Fruit fly (Drosophila melanogaster) whole organism, embryonic: ENCODE data around the gene PAN3.

Source experiments
- C15 ChIP-seq: fragments of 200-800 bp; sonication (Bioruptor generic); IDR thresholded peaks from 3 replicates; pipeline ENCODE4 v1.3.6; 2022; ENCODE audit warnings: missing biosample characterization, missing genetic modification characterization
- CG10267 ChIP-seq: fragments of 200-800 bp; sonication (Bioruptor generic); optimal IDR thresholded peaks from 2 replicates; lab custom pipeline; 2018; ENCODE audit warnings: missing biosample characterization, mild to moderate bottlenecking, missing genetic modification characterization, moderate library complexity
- CG10462 ChIP-seq: fragments of 200-800 bp; sonication (Bioruptor generic); optimal IDR thresholded peaks from 2 replicates; lab custom pipeline; 2016; ENCODE audit warnings: missing biosample characterization, missing genetic modification characterization
- CG11723 ChIP-seq: fragments of 200-800 bp; sonication (Bioruptor generic); optimal IDR thresholded peaks from 2 replicates; lab custom pipeline; 2017; ENCODE audit warnings: missing biosample characterization, mild to moderate bottlenecking, missing genetic modification characterization
- CG12219 ChIP-seq: fragments of 200-800 bp; sonication (Bioruptor generic); optimal IDR thresholded peaks from 3 replicates; lab custom pipeline; 2018; ENCODE audit warnings: missing biosample characterization, mild to moderate bottlenecking, missing genetic modification characterization
- CG13123 ChIP-seq: fragments of 200-800 bp; sonication (Bioruptor generic); optimal IDR thresholded peaks from 2 replicates; lab custom pipeline; 2016; ENCODE audit warnings: missing biosample characterization, missing genetic modification characterization
- CG13287 ChIP-seq: fragments of 200-800 bp; sonication (Bioruptor generic); IDR thresholded peaks from 2 replicates; pipeline ENCODE4 v1.3.6; 2022; ENCODE audit warnings: missing biosample characterization, missing genetic modification characterization; ENCODE audit not compliant: partially characterized antibody
- CG17912 ChIP-seq: fragments of 200-800 bp; sonication (Bioruptor generic); optimal IDR thresholded peaks from 2 replicates; lab custom pipeline; 2018; ENCODE audit warnings: missing biosample characterization, mild to moderate bottlenecking, missing genetic modification characterization
- CG18764 ChIP-seq: fragments of 200-800 bp; sonication (Bioruptor generic); optimal IDR thresholded peaks from 3 replicates; lab custom pipeline; 2016; ENCODE audit warnings: missing biosample characterization, missing genetic modification characterization
- CG2120 ChIP-seq: fragments of 200-800 bp; sonication (Bioruptor generic); optimal IDR thresholded peaks from 3 replicates; lab custom pipeline; 2016; ENCODE audit warnings: missing biosample characterization, missing genetic modification characterization
- CG2712 ChIP-seq: fragments of 200-800 bp; optimal IDR thresholded peaks from 3 replicates; lab custom pipeline; 2019; ENCODE audit warnings: missing biosample characterization, mild to moderate bottlenecking, missing genetic modification characterization, moderate library complexity
- CG32767 ChIP-seq: fragments of 200-800 bp; sonication (Bioruptor generic); IDR thresholded peaks from 2 replicates; pipeline ENCODE4 v1.3.6; 2022; ENCODE audit warnings: missing biosample characterization, missing genetic modification characterization
- CG4424 ChIP-seq: fragments of 200-800 bp; sonication (Bioruptor generic); optimal IDR thresholded peaks from 3 replicates; lab custom pipeline; 2016; ENCODE audit warnings: missing biosample characterization, missing genetic modification characterization
- CG4707 ChIP-seq: fragments of 200-800 bp; sonication (Bioruptor generic); optimal IDR thresholded peaks from 2 replicates; lab custom pipeline; 2018; ENCODE audit warnings: missing biosample characterization, mild to moderate bottlenecking, missing genetic modification characterization, moderate library complexity
- CG4730 ChIP-seq: fragments of 200-800 bp; sonication (Bioruptor generic); IDR thresholded peaks from 2 replicates; pipeline ENCODE4 v1.3.6; 2022; ENCODE audit warnings: missing biosample characterization, missing genetic modification characterization
- CG5953 ChIP-seq: fragments of 200-800 bp; sonication (Bioruptor generic); IDR thresholded peaks from 2 replicates; pipeline ENCODE4 v1.3.6; 2022; ENCODE audit warnings: missing biosample characterization, missing genetic modification characterization
- CG6689 ChIP-seq: fragments of 200-800 bp; sonication (Bioruptor generic); IDR thresholded peaks from 2 replicates; pipeline ENCODE4 v1.3.6; 2022; ENCODE audit warnings: missing biosample characterization, missing genetic modification characterization
- CG6854 ChIP-seq: fragments of 200-800 bp; sonication (Bioruptor generic); optimal IDR thresholded peaks from 3 replicates; lab custom pipeline; 2017; ENCODE audit warnings: missing biosample characterization, mild to moderate bottlenecking, missing genetic modification characterization
- CG7372 ChIP-seq: fragments of 200-800 bp; sonication (Bioruptor generic); IDR thresholded peaks from 2 replicates; pipeline ENCODE4 v1.3.6; 2022; ENCODE audit warnings: missing biosample characterization, missing genetic modification characterization
- CG7786 ChIP-seq: fragments of 200-800 bp; sonication (Bioruptor generic); optimal IDR thresholded peaks from 2 replicates; lab custom pipeline; 2016; ENCODE audit warnings: missing biosample characterization, missing genetic modification characterization
- CG7963 ChIP-seq: fragments of 200-800 bp; sonication (Bioruptor generic); IDR thresholded peaks from 3 replicates; pipeline ENCODE4 v1.3.6; 2022; ENCODE audit warnings: missing biosample characterization, missing genetic modification characterization; ENCODE audit not compliant: partially characterized antibody
- CG7987 ChIP-seq: fragments of 200-800 bp; sonication (Bioruptor generic); optimal IDR thresholded peaks from 2 replicates; lab custom pipeline; 2018; ENCODE audit warnings: missing biosample characterization, mild to moderate bottlenecking, missing genetic modification characterization, moderate library complexity
- CG9215 ChIP-seq: fragments of 200-800 bp; sonication (Bioruptor generic); IDR thresholded peaks from 2 replicates; pipeline ENCODE4 v1.3.6; 2022; ENCODE audit warnings: missing biosample characterization, missing genetic modification characterization
- Dll ChIP-seq: fragments of 200-800 bp; sonication (Bioruptor generic); IDR thresholded peaks from 4 replicates; pipeline ENCODE4 v1.3.6; 2022; ENCODE audit warnings: missing biosample characterization, missing genetic modification characterization; ENCODE audit not compliant: partially characterized antibody
- Eip74EF ChIP-seq, 2 experiments: fragments of 200-800 bp in 1 of 2; fragments of >200 bp in 1 of 2; sonication (Bioruptor generic) in 1 of 2; optimal IDR thresholded peaks; 2 replicates each; lab custom pipeline; 2017 to 2019; ENCODE audit warnings: missing biosample characterization in 2 of 2, missing genetic modification characterization in 2 of 2, mild to moderate bottlenecking in 1 of 2, moderate library complexity in 1 of 2
- Elba2 ChIP-seq: fragments of 200-800 bp; sonication (Bioruptor generic); optimal IDR thresholded peaks from 3 replicates; lab custom pipeline; 2016; ENCODE audit warnings: missing biosample characterization, missing genetic modification characterization
- Ets97D ChIP-seq: fragments of 200-800 bp; sonication (Bioruptor generic); optimal IDR thresholded peaks from 3 replicates; lab custom pipeline; 2016; ENCODE audit warnings: missing biosample characterization, missing genetic modification characterization
- Gug ChIP-seq: fragments of 200-800 bp; sonication (Bioruptor generic); IDR thresholded peaks from 4 replicates; pipeline ENCODE4 v1.3.6; 2022; ENCODE audit warnings: missing biosample characterization, missing genetic modification characterization
- H2.0 ChIP-seq: fragments of 200-800 bp; sonication (Bioruptor generic); IDR thresholded peaks from 2 replicates; pipeline ENCODE4 v1.3.6; 2022; ENCODE audit warnings: missing biosample characterization, missing genetic modification characterization
- Mad ChIP-seq: fragments of 200-800 bp; sonication (Bioruptor generic); optimal IDR thresholded peaks from 2 replicates; lab custom pipeline; 2016; ENCODE audit warnings: missing biosample characterization, missing genetic modification characterization
- Meics ChIP-seq: fragments of 200-800 bp; sonication (Bioruptor generic); optimal IDR thresholded peaks from 2 replicates; lab custom pipeline; 2017; ENCODE audit warnings: missing biosample characterization, mild to moderate bottlenecking, missing genetic modification characterization
- Nf-YB ChIP-seq: fragments of 200-800 bp; sonication (Bioruptor generic); optimal IDR thresholded peaks from 3 replicates; lab custom pipeline; 2019; ENCODE audit warnings: missing biosample characterization, mild to moderate bottlenecking, missing genetic modification characterization, moderate library complexity
- Rfx ChIP-seq: fragments of 200-800 bp; sonication (Bioruptor generic); IDR thresholded peaks from 2 replicates; pipeline ENCODE4 v1.3.6; 2022; ENCODE audit warnings: missing biosample characterization, missing genetic modification characterization
- Side ChIP-seq: fragments of 200-800 bp; sonication (Bioruptor generic); optimal IDR thresholded peaks from 2 replicates; lab custom pipeline; 2016; ENCODE audit warnings: missing biosample characterization, missing genetic modification characterization
- dm ChIP-seq: fragments of 200-800 bp; sonication (Bioruptor generic); optimal IDR thresholded peaks from 3 replicates; lab custom pipeline; 2016; ENCODE audit warnings: missing biosample characterization, missing genetic modification characterization
- ewg ChIP-seq: fragments of 200-800 bp; sonication (Bioruptor generic); optimal IDR thresholded peaks from 3 replicates; lab custom pipeline; 2017; ENCODE audit warnings: mild to moderate bottlenecking, missing biosample characterization, missing genetic modification reagents, missing genetic modification characterization
- eyg ChIP-seq: fragments of 200-800 bp; sonication (Bioruptor generic); optimal IDR thresholded peaks from 3 replicates; lab custom pipeline; 2016; ENCODE audit warnings: missing biosample characterization, missing genetic modification characterization
- gce ChIP-seq: fragments of 200-800 bp; sonication (Bioruptor generic); IDR thresholded peaks from 3 replicates; pipeline ENCODE4 v1.3.6; 2022; ENCODE audit warnings: missing biosample characterization, missing genetic modification characterization
- gro ChIP-seq: fragments of 200-800 bp; sonication (Bioruptor generic); optimal IDR thresholded peaks from 2 replicates; lab custom pipeline; 2016; ENCODE audit warnings: missing biosample characterization, missing genetic modification characterization
- jigr1 ChIP-seq: fragments of 200-800 bp; sonication (Bioruptor generic); IDR thresholded peaks from 3 replicates; pipeline ENCODE4 v1.3.6; 2022; ENCODE audit warnings: missing biosample characterization, missing genetic modification characterization
- jing ChIP-seq: fragments of 200-800 bp; sonication (Bioruptor generic); optimal IDR thresholded peaks from 2 replicates; lab custom pipeline; 2018; ENCODE audit warnings: missing biosample characterization, mild to moderate bottlenecking, missing genetic modification characterization
- ken ChIP-seq: fragments of 200-800 bp; sonication (Bioruptor generic); IDR thresholded peaks from 3 replicates; pipeline ENCODE4 v1.3.6; 2022; ENCODE audit warnings: missing biosample characterization, missing genetic modification characterization
- luna ChIP-seq: fragments of 200-800 bp; sonication (Bioruptor generic); optimal IDR thresholded peaks from 2 replicates; lab custom pipeline; 2016; ENCODE audit warnings: missing biosample characterization, missing genetic modification characterization
- mirr ChIP-seq: fragments of 200-800 bp; sonication (Bioruptor generic); optimal IDR thresholded peaks from 3 replicates; lab custom pipeline; 2018; ENCODE audit warnings: missing biosample characterization, mild to moderate bottlenecking, missing genetic modification characterization
- mld ChIP-seq: fragments of 200-800 bp; sonication (Bioruptor generic); IDR thresholded peaks from 3 replicates; pipeline ENCODE4 v1.3.6; 2022; ENCODE audit warnings: missing biosample characterization, missing genetic modification characterization; ENCODE audit not compliant: partially characterized antibody
- nau ChIP-seq: fragments of 200-800 bp; sonication (Bioruptor generic); optimal IDR thresholded peaks from 3 replicates; lab custom pipeline; 2017; ENCODE audit warnings: missing biosample characterization, mild to moderate bottlenecking, missing genetic modification characterization, missing genetic modification reagents
- otp ChIP-seq: fragments of 200-800 bp; sonication (Bioruptor generic); IDR thresholded peaks from 3 replicates; pipeline ENCODE4, ENCODE4 v1.3.6; 2022; ENCODE audit warnings: missing biosample characterization, missing genetic modification characterization
- sisA ChIP-seq: fragments of 200-800 bp; sonication (Bioruptor generic); IDR thresholded peaks from 2 replicates; pipeline ENCODE4 v1.3.6; 2022; ENCODE audit warnings: missing biosample characterization, missing genetic modification characterization
- vnd ChIP-seq: fragments of 200-800 bp; sonication (Bioruptor generic); IDR thresholded peaks from 3 replicates; pipeline ENCODE4 v1.3.6; 2022; ENCODE audit warnings: missing biosample characterization, missing genetic modification characterization; ENCODE audit not compliant: partially characterized antibody

PAN3 gene

DNA sequence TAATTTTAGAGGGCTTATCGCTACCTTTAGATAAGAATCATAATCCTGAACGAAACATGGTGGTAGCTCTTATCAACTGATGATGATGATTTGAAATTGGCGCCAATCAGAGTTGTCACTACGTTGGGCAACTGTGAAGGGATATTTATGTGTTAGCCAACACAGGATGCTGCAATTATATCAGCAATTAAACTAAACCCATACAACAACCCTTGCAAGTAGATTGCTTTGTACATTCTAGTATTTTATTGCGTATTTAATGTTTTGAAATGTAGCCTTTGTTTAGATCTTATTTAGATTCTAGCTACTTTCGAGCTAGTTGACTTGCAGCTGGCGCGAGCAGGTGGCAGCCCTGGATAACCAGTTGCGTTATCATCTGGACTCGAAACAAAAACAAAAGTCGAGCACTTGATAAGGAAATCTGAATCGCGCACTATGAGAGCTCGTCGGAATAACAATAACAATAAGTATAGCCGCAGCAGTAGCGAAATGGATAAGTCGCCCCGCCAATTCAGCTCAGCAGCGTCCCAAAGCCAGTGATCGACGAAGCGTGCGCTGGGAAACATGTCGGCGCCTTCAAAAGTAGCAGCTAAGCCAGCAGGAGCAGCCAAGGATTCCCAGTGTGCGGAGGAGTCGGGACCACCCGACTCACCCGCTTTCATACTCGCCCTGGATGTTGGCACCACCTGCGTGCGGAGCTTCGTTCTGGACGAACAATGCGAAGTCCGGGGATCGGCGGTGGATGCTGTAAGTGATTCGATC lies 18.6 kb upstream of the PAN3 start, which contains the start of gene CG1271 (continued):
- TF ChIP-seq gro (GFP tag; lab: Kevin White, UChicago), result peak; percentile 90
- TF ChIP-seq CG7786 (GFP tag; lab: Kevin White, UChicago), result peak; percentile 66
- no peak for TF ChIP-seq CG4707 (GFP tag; lab: Kevin White, UChicago)
- TF ChIP-seq Mad (GFP tag; lab: Kevin White, UChicago), result peak; percentile 61
- TF ChIP-seq mld (GFP tag; lab: Robert Waterston, UW), result 0 out of 3 replicates have a peak, but pooled peaks have one; percentile 28
- TF ChIP-seq Side, result peak; percentile 82
- peak in 1 of 2 experiments; percentile 23 for TF ChIP-seq Eip74EF (GFP tag; optimal IDR thresholded peaks at IDR 0.05; lab: Kevin White, UChicago)
- no peak for TF ChIP-seq luna (GFP tag; lab: Kevin White, UChicago)
- TF ChIP-seq H2.0 (GFP tag; lab: Robert Waterston, UW), result peak; percentile 31; the same call in 1 of the 2 replicates
- TF ChIP-seq Dll (GFP tag; lab: Robert Waterston, UW), result peak; percentile 40; the same call in 2 of the 4 replicates
- TF ChIP-seq CG2120 (GFP tag; lab: Kevin White, UChicago), result peak; percentile 83
- no peak for TF ChIP-seq otp (GFP tag; lab: Robert Waterston, UW)
- peak; percentile 74 for TF ChIP-seq mirr
- peak; percentile 97 for TF ChIP-seq CG10267 (tag; lab: Kevin White, UChicago)
- TF ChIP-seq gce (GFP tag; lab: Robert Waterston, UW), result no peak
- no peak for TF ChIP-seq CG10462
- TF ChIP-seq C15 (GFP tag; lab: Robert Waterston, UW), result 0 out of 3 replicates have a peak, but pooled peaks have one; percentile 45
- TF ChIP-seq CG5953 (GFP tag; lab: Robert Waterston, UW), result no peak
- peak; percentile 71 for TF ChIP-seq Ets97D
- TF ChIP-seq vnd (GFP tag; lab: Robert Waterston, UW), result 0 out of 3 replicates have a peak, but pooled peaks have one; percentile 30
- TF ChIP-seq jing, result no peak
- peak; percentile 56 for TF ChIP-seq CG4424 (GFP tag; lab: Kevin White, UChicago)
- peak; percentile 51; the same call in 1 of the 2 replicates for TF ChIP-seq CG13287 (GFP tag; lab: Robert Waterston, UW)
- TF ChIP-seq eyg (GFP tag; lab: Kevin White, UChicago), result peak; percentile 25
- no peak for TF ChIP-seq CG32767 (GFP tag; lab: Robert Waterston, UW)
- peak; percentile 28 for TF ChIP-seq CG6854
- peak; percentile 39; the same call in 1 of the 4 replicates for TF ChIP-seq Gug
- peak; percentile 17; the same call in 1 of the 2 replicates for TF ChIP-seq CG6689 (GFP tag; lab: Robert Waterston, UW)
- no peak for TF ChIP-seq Elba2 (GFP tag; lab: Kevin White, UChicago)
- peak; percentile 50; the same call in 1 of the 2 replicates for TF ChIP-seq CG4730 (GFP tag; lab: Robert Waterston, UW)
- TF ChIP-seq Nf-YB (GFP tag; lab: Kevin White, UChicago), result peak; percentile 29
- TF ChIP-seq Rfx (GFP tag; lab: Robert Waterston, UW), result peak; percentile 76
- TF ChIP-seq jigr1 (GFP tag; lab: Robert Waterston, UW), result no peak
- TF ChIP-seq ken (GFP tag; lab: Robert Waterston, UW), result 0 out of 3 replicates have a peak, but pooled peaks have one; percentile 44
- peak; percentile 51 for TF ChIP-seq CG18764 (GFP tag; lab: Kevin White, UChicago)
- TF ChIP-seq CG7372 (GFP tag; lab: Robert Waterston, UW), result no peak
- no peak for TF ChIP-seq ewg (GFP tag; lab: Kevin White, UChicago)
- TF ChIP-seq CG12219 (GFP tag; lab: Kevin White, UChicago), result no peak
- TF ChIP-seq nau (GFP tag; lab: Kevin White, UChicago), result peak; percentile 71
- TF ChIP-seq dm (GFP tag; lab: Kevin White, UChicago), result peak; percentile 18
- peak; percentile 55 for TF ChIP-seq sisA
- peak; percentile 66 for TF ChIP-seq CG9215 (GFP tag; lab: Robert Waterston, UW)
- peak; percentile 71 for TF ChIP-seq CG2712 (tag; lab: Kevin White, UChicago)
- TF ChIP-seq Meics, result peak; percentile 75
- TF ChIP-seq CG7987, result peak; percentile 17
- no peak for TF ChIP-seq CG11723
- TF ChIP-seq CG7963 (GFP tag; lab: Robert Waterston, UW), result no peak
- TF ChIP-seq CG17912, result no peak
- peak; percentile 30 for TF ChIP-seq CG13123 (GFP tag; lab: Kevin White, UChicago)
